Fruit fly (Drosophila melanogaster) whole organism, adult: ENCODE measurements around the gene E2f1.

ENCODE experiments used
- CG12768 ChIP-seq: fragments of 200-800 bp; sonication (Bioruptor generic); optimal IDR thresholded peaks from 2 replicates; lab custom pipeline; 2017; ENCODE audit warnings: missing biosample characterization, missing genetic modification characterization, mild to moderate bottlenecking, moderate library complexity, missing genetic modification reagents
- CG5204 ChIP-seq: fragments of 200-800 bp; sonication (Bioruptor generic); optimal IDR thresholded peaks from 2 replicates; lab custom pipeline; 2016; ENCODE audit warnings: missing biosample characterization, missing genetic modification characterization
- Crg-1 ChIP-seq: fragments of 200-800 bp; sonication (Bioruptor generic); optimal IDR thresholded peaks from 2 replicates; lab custom pipeline; 2016; ENCODE audit warnings: missing biosample characterization, missing genetic modification characterization
- Mnt ChIP-seq: fragments of 200-800 bp; sonication (Bioruptor generic); optimal IDR thresholded peaks from 2 replicates; lab custom pipeline; 2016; ENCODE audit warnings: missing biosample characterization, mild to moderate bottlenecking, missing genetic modification characterization
- bab1 ChIP-seq: fragments of 200-800 bp; sonication (Bioruptor generic); optimal IDR thresholded peaks from 3 replicates; lab custom pipeline; 2019; ENCODE audit warnings: missing biosample characterization, mild to moderate bottlenecking, missing genetic modification characterization, moderate library complexity

- TF ChIP-seq bab1 (GFP tag; lab: Kevin White, UChicago) (no peak), CG12768 (GFP tag; lab: Kevin White, UChicago) (no peak), CG5204 (GFP tag; lab: Kevin White, UChicago) (no peak), Mnt (GFP tag; lab: Kevin White, UChicago) (no peak), Crg-1 (GFP tag; lab: Kevin White, UChicago) (no peak)
These were observed 25.5 kb downstream of the E2f1 start for dm6 chr3R:21635181-21635580.
